Worm (Caenorhabditis elegans) whole organism, early embryonic: Measurements from ENCODE around the gene H02F09.3.

Experiments
- B0310.2 ChIP-seq: sonication (generic microtip); optimal IDR thresholded peaks from 2 replicates; lab custom pipeline; 2016; ENCODE audit warnings: mild to moderate bottlenecking, missing genetic modification characterization, missing compliant biosample characterization
- F13C5.2 ChIP-seq: sonication (generic microtip); optimal IDR thresholded peaks from 2 replicates; lab custom pipeline; 2017; ENCODE audit warnings: mild to moderate bottlenecking, missing genetic modification characterization, inconsistent platforms, missing compliant biosample characterization
- aly-1 ChIP-seq: sonication (generic microtip); optimal IDR thresholded peaks from 2 replicates; lab custom pipeline; 2016; ENCODE audit warnings: missing genetic modification characterization, missing compliant biosample characterization
- ama-1 ChIP-seq: fragments of 150-350 bp; optimal IDR thresholded peaks from 2 replicates; lab custom pipeline; 2014
- ceh-13 ChIP-seq: fragments of 200-800 bp; sonication (Bioruptor generic); optimal IDR thresholded peaks from 2 replicates; lab custom pipeline; 2018; ENCODE audit warnings: mild to moderate bottlenecking, missing genetic modification characterization, missing compliant biosample characterization
- ceh-36 ChIP-seq: sonication (generic microtip); optimal IDR thresholded peaks from 2 replicates; lab custom pipeline; 2016; ENCODE audit warnings: missing genetic modification characterization, inconsistent platforms, missing compliant biosample characterization
- ets-7 ChIP-seq: sonication (generic microtip); optimal IDR thresholded peaks from 2 replicates; lab custom pipeline; 2016; ENCODE audit warnings: missing genotype, missing genetic modification characterization, missing compliant biosample characterization
- scrt-1 ChIP-seq: fragments of 200-800 bp; sonication (Bioruptor generic); IDR thresholded peaks from 2 replicates; pipeline ENCODE4 v1.3.6; 2022; ENCODE audit warnings: missing genetic modification characterization, missing compliant biosample characterization
- tbx-11 ChIP-seq: fragments of 200-800 bp; sonication (Bioruptor generic); IDR thresholded peaks from 2 replicates; pipeline ENCODE4 v1.3.6; 2022; ENCODE audit warnings: missing genetic modification characterization, missing compliant biosample characterization
- tbx-37 ChIP-seq: fragments of 200-800 bp; sonication (Bioruptor generic); conservative IDR thresholded peaks from 2 replicates; pipeline ENCODE4 v1.3.6; 2022; ENCODE audit warnings: missing genetic modification reagents, missing genetic modification characterization, missing compliant biosample characterization

DNA sequence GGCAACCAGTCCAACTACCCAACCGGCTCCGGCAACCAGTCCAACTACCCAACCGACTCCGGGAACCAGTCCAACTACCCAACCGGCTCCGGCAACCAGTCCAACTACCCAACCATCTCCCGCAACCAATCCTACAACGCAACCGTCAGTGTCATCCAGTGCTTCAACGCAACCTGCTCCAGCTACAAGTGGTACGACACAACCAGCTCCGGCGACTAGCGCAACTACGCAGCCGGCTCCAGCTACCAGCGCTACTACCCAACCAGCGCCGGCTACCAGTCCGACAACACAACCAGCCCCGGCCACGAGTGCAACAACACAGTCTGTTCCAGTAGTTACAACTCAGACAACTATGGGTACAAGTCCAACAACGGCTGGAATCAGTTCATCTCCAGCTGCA lies 19.4 kb upstream of the H02F09.3 start:
- TF ChIP-seq aly-1 (no peak), ama-1 (no peak), ets-7 (tag; lab: Kevin White, UChicago) (no peak), tbx-11 (no peak), ceh-13 (GFP tag; lab: Kevin White, UChicago) (no peak), ceh-36 (tag; lab: Kevin White, UChicago) (no peak), B0310.2 (no peak), scrt-1 (GFP tag; lab: Robert Waterston, UW) (no peak), tbx-37 (GFP tag; lab: Robert Waterston, UW) (no peak), F13C5.2 (tag; lab: Kevin White, UChicago) (no peak)
